Fruit fly (Drosophila melanogaster) whole organism, prepupa: ENCODE results near the gene Irk1.

Experiments
- Blimp-1 ChIP-seq: fragments of 200-800 bp; sonication (Bioruptor generic); optimal IDR thresholded peaks from 3 replicates; lab custom pipeline; 2017; ENCODE audit warnings: missing biosample characterization, missing genetic modification characterization, mild to moderate bottlenecking, moderate library complexity, missing genetic modification reagents
- CG10669 ChIP-seq: fragments of 200-800 bp; sonication (Bioruptor generic); optimal IDR thresholded peaks from 3 replicates; lab custom pipeline; 2018; ENCODE audit warnings: missing biosample characterization, mild to moderate bottlenecking, missing genetic modification characterization, moderate library complexity
- CG11294 ChIP-seq: fragments of 200-800 bp; sonication (Bioruptor generic); IDR thresholded peaks from 2 replicates; pipeline ENCODE4 v1.3.6; 2022; ENCODE audit warnings: missing biosample characterization, missing genetic modification characterization
- CG15336 ChIP-seq: fragments of 200-800 bp; sonication (Bioruptor generic); IDR thresholded peaks from 2 replicates; pipeline ENCODE4 v1.3.6; 2022; ENCODE audit warnings: missing biosample characterization, missing genetic modification characterization
- CG1621 ChIP-seq: fragments of 200-800 bp; sonication (Bioruptor generic); optimal IDR thresholded peaks from 3 replicates; lab custom pipeline; 2018; ENCODE audit warnings: missing biosample characterization, mild to moderate bottlenecking, missing genetic modification characterization
- CG16779 ChIP-seq: fragments of 200-800 bp; sonication (Bioruptor generic); optimal IDR thresholded peaks from 3 replicates; lab custom pipeline; 2017; ENCODE audit warnings: missing biosample characterization, mild to moderate bottlenecking, missing genetic modification characterization
- CG3032 ChIP-seq: fragments of 200-800 bp; optimal IDR thresholded peaks from 2 replicates; lab custom pipeline; 2019; ENCODE audit warnings: missing biosample characterization, mild to moderate bottlenecking, missing genetic modification characterization, moderate library complexity
- CG34406 ChIP-seq: fragments of 200-800 bp; sonication (Bioruptor generic); optimal IDR thresholded peaks from 3 replicates; lab custom pipeline; 2016; ENCODE audit warnings: missing biosample characterization, missing genetic modification characterization
- CG4318 ChIP-seq: fragments of 200-800 bp; sonication (Bioruptor generic); optimal IDR thresholded peaks from 3 replicates; lab custom pipeline; 2017; ENCODE audit warnings: missing biosample characterization, mild to moderate bottlenecking, missing genetic modification characterization
- CG6163 ChIP-seq: fragments of 200-800 bp; sonication (Bioruptor generic); IDR thresholded peaks from 3 replicates; pipeline ENCODE4 v1.3.6; 2022; ENCODE audit warnings: missing biosample characterization, missing genetic modification characterization
- CG6276 ChIP-seq: fragments of 200-800 bp; sonication (Bioruptor generic); optimal IDR thresholded peaks from 2 replicates; lab custom pipeline; 2017; ENCODE audit warnings: missing biosample characterization, mild to moderate bottlenecking, missing genetic modification characterization
- CG6854 ChIP-seq: fragments of 200-800 bp; sonication (Bioruptor generic); optimal IDR thresholded peaks from 2 replicates; lab custom pipeline; 2017; ENCODE audit warnings: missing biosample characterization, mild to moderate bottlenecking, missing genetic modification characterization
- CG8119 ChIP-seq: fragments of 200-800 bp; sonication (Bioruptor generic); IDR thresholded peaks from 3 replicates; pipeline ENCODE4 v1.3.6; 2022; ENCODE audit warnings: missing biosample characterization, missing genetic modification characterization
- CG8319 ChIP-seq: fragments of 200-800 bp; sonication (Bioruptor generic); optimal IDR thresholded peaks from 3 replicates; lab custom pipeline; 2016; ENCODE audit warnings: missing biosample characterization, missing genetic modification characterization
- CG8632 ChIP-seq: fragments of 200-800 bp; sonication (Bioruptor generic); optimal IDR thresholded peaks from 3 replicates; lab custom pipeline; 2016; ENCODE audit warnings: missing biosample characterization, missing genetic modification characterization
- CG9139 ChIP-seq: fragments of 200-800 bp; sonication (Bioruptor generic); optimal IDR thresholded peaks from 3 replicates; lab custom pipeline; 2017; ENCODE audit warnings: missing biosample characterization, mild to moderate bottlenecking, missing genetic modification characterization
- Eip75B ChIP-seq: fragments of 200-800 bp; sonication (Bioruptor generic); optimal IDR thresholded peaks from 3 replicates; lab custom pipeline; 2016; ENCODE audit warnings: missing biosample characterization, missing genetic modification characterization
- Eip78C ChIP-seq: fragments of 200-800 bp; sonication (Bioruptor generic); peaks from one replicate; lab custom pipeline; 2016; ENCODE audit warnings: missing biosample characterization, missing genetic modification characterization
- Eip93F ChIP-seq: fragments of 200-800 bp; sonication (Bioruptor generic); optimal IDR thresholded peaks from 2 replicates; lab custom pipeline; 2016; ENCODE audit warnings: missing biosample characterization, mild to moderate bottlenecking, missing genetic modification characterization
- Ets21C ChIP-seq: fragments of 200-800 bp; sonication (Bioruptor generic); optimal IDR thresholded peaks from 3 replicates; lab custom pipeline; 2016; ENCODE audit warnings: missing biosample characterization, missing genetic modification characterization
- Ets96B ChIP-seq: fragments of 200-800 bp; optimal IDR thresholded peaks from 2 replicates; lab custom pipeline; 2019; ENCODE audit warnings: missing biosample characterization, mild to moderate bottlenecking, missing genetic modification characterization, moderate library complexity
- Gug ChIP-seq: fragments of 200-800 bp; sonication (Bioruptor generic); IDR thresholded peaks from 2 replicates; pipeline ENCODE4 v1.3.6; 2022; ENCODE audit warnings: missing biosample characterization, missing genetic modification characterization
- Hr39 ChIP-seq: fragments of 200-800 bp; sonication (Bioruptor generic); optimal IDR thresholded peaks from 2 replicates; lab custom pipeline; 2016; ENCODE audit warnings: missing biosample characterization, missing genetic modification characterization
- Hr4 ChIP-seq: fragments of 200-800 bp; sonication (Bioruptor generic); optimal IDR thresholded peaks from 3 replicates; lab custom pipeline; 2016; ENCODE audit warnings: missing biosample characterization, missing genetic modification characterization
- Lpt ChIP-seq: fragments of 200-800 bp; sonication (Bioruptor generic); optimal IDR thresholded peaks from 3 replicates; lab custom pipeline; 2016; ENCODE audit warnings: missing biosample characterization, missing genetic modification characterization
- Met ChIP-seq: fragments of 200-800 bp; sonication (Bioruptor generic); optimal IDR thresholded peaks from 3 replicates; lab custom pipeline; 2016; ENCODE audit warnings: missing biosample characterization, missing genetic modification characterization
- OdsH ChIP-seq: fragments of 200-800 bp; sonication (Bioruptor generic); optimal IDR thresholded peaks from 3 replicates; lab custom pipeline; 2016; ENCODE audit warnings: missing biosample characterization, missing genetic modification characterization
- Sox102F ChIP-seq: fragments of 200-800 bp; sonication (Bioruptor generic); optimal IDR thresholded peaks from 2 replicates; lab custom pipeline; 2016; ENCODE audit warnings: missing biosample characterization, mild to moderate bottlenecking, missing genetic modification characterization
- Sox15 ChIP-seq: fragments of 200-800 bp; sonication (Bioruptor generic); optimal IDR thresholded peaks from 3 replicates; lab custom pipeline; 2016; ENCODE audit warnings: missing biosample characterization, missing genetic modification characterization
- acj6 ChIP-seq: fragments of 200-800 bp; sonication (Bioruptor generic); optimal IDR thresholded peaks from 3 replicates; lab custom pipeline; 2016; ENCODE audit warnings: missing biosample characterization, missing genetic modification characterization
- dac ChIP-seq: fragments of 200-800 bp; sonication (Bioruptor generic); optimal IDR thresholded peaks from 2 replicates; lab custom pipeline; 2017; ENCODE audit warnings: missing biosample characterization, mild to moderate bottlenecking, missing genetic modification characterization
- dsx ChIP-seq: fragments of 200-800 bp; optimal IDR thresholded peaks from 3 replicates; lab custom pipeline; 2019; ENCODE audit warnings: missing biosample characterization, mild to moderate bottlenecking, missing genetic modification characterization, moderate library complexity; ENCODE audit not compliant: poor library complexity, severe bottlenecking
- eg ChIP-seq: fragments of 200-800 bp; sonication (Bioruptor generic); IDR thresholded peaks from 3 replicates; pipeline ENCODE4 v1.3.6; 2022; ENCODE audit warnings: missing biosample characterization, missing genetic modification characterization
- esn ChIP-seq: fragments of 200-800 bp; sonication (Bioruptor generic); optimal IDR thresholded peaks from 2 replicates; lab custom pipeline; 2016; ENCODE audit warnings: missing biosample characterization, mild to moderate bottlenecking, missing genetic modification characterization, moderate library complexity
- fd59A ChIP-seq: fragments of 200-800 bp; sonication (Bioruptor generic); optimal IDR thresholded peaks from 2 replicates; lab custom pipeline; 2017; ENCODE audit warnings: missing biosample characterization, mild to moderate bottlenecking, missing genetic modification characterization, missing genetic modification reagents
- fd85E ChIP-seq: fragments of 200-800 bp; sonication (Bioruptor generic); optimal IDR thresholded peaks from 3 replicates; lab custom pipeline; 2016; ENCODE audit warnings: missing biosample characterization, missing genetic modification characterization
- fkh ChIP-seq: fragments of 200-800 bp; sonication (Bioruptor generic); optimal IDR thresholded peaks from 3 replicates; lab custom pipeline; 2017; ENCODE audit warnings: missing biosample characterization, mild to moderate bottlenecking, missing genetic modification characterization, moderate library complexity
- pdm3 ChIP-seq: fragments of 200-800 bp; sonication (Bioruptor generic); optimal IDR thresholded peaks from 3 replicates; lab custom pipeline; 2016; ENCODE audit warnings: missing biosample characterization, missing genetic modification characterization
- salr ChIP-seq, 2 experiments: fragments of 200-800 bp; sonication (Bioruptor generic); optimal IDR thresholded peaks; 3 replicates each; lab custom pipeline; 2016 to 2018; ENCODE audit warnings: missing biosample characterization in 2 of 2, missing genetic modification characterization in 2 of 2, mild to moderate bottlenecking in 1 of 2
- ss ChIP-seq, 2 experiments: fragments of 200-800 bp; sonication (Bioruptor generic); optimal IDR thresholded peaks; 2 replicates in 1 of 2; 3 replicates in 1 of 2; lab custom pipeline; 2017 to 2018; ENCODE audit warnings: mild to moderate bottlenecking in 2 of 2, missing biosample characterization in 2 of 2, missing genetic modification characterization in 2 of 2, moderate library complexity in 1 of 2
- svp ChIP-seq: fragments of 200-800 bp; sonication (Bioruptor generic); peaks from one replicate; lab custom pipeline; 2016; ENCODE audit warnings: missing biosample characterization, missing genetic modification characterization
- topi ChIP-seq: fragments of 200-800 bp; sonication (Bioruptor generic); optimal IDR thresholded peaks from 3 replicates; lab custom pipeline; 2016; ENCODE audit warnings: missing biosample characterization, missing genetic modification characterization
- vri ChIP-seq: fragments of 200-800 bp; sonication (Bioruptor generic); optimal IDR thresholded peaks from 3 replicates; lab custom pipeline; 2016; ENCODE audit warnings: missing biosample characterization, mild to moderate bottlenecking, missing genetic modification characterization

Gene Irk1

DNA sequence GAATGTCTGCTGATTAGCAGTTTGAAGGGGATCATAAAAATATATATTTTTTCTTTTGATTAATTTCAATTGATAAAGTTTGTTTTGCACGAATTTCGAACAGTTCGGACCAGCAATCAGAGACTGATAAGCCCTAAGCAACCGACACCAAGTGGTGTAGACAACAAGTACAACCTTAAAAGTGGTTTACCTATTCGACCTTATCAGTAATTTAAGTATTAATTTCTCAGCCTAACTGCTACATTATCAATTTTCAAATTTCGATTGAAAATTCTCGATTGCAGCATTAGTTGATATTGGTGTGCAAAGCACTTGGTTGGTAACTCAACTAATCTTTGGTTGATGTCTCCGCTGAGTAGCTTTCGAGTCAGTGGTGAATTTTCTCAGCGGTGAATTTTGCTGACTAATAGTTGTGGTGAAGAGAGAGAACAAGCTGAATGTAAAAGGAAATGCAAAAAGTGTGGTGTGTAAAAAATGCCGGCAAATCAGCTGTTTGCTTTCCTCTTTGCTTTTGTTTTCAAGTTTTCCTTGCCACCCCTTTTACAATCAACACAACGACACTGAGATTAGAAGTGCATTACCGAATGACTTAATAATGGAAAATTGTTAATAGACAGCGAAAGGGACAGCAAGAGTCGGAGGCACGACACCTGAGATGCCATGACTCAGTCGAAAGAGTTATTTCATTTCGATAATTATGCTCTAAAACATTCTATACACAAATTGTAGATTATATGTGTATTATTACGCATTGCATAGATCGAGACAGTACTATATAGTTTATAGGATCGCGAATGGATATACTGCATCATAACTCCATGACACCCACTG, 46.7 kb downstream of the Irk1 start (continued):
- TF ChIP-seq vri (peak; percentile 82), CG6854 (peak; percentile 4), Hr4 (GFP tag; lab: Kevin White, UChicago) (peak; percentile 5), CG8632 (no peak), Eip93F (GFP tag; lab: Kevin White, UChicago) (no peak), pdm3 (GFP tag; lab: Kevin White, UChicago) (no peak), CG6276 (GFP tag; lab: Kevin White, UChicago) (no peak), Hr39 (no peak), esn (GFP tag; lab: Kevin White, UChicago) (peak; percentile 26), Eip78C (GFP tag; lab: Kevin White, UChicago) (peak; percentile 50), CG8319 (GFP tag; lab: Kevin White, UChicago) (no peak), dac (GFP tag; lab: Kevin White, UChicago) (no peak), CG3032 (tag; lab: Kevin White, UChicago) (no peak), svp (GFP tag; lab: Kevin White, UChicago) (no peak), CG4318 (no peak), CG15336 (peak; percentile 39; the same call in 1 of the 2 replicates), topi (GFP tag; lab: Kevin White, UChicago) (peak; percentile 27), Sox102F (GFP tag; lab: Kevin White, UChicago) (peak; percentile 29), ss (GFP tag; optimal IDR thresholded peaks at IDR 0.05; lab: Kevin White, UChicago) (peak; percentile 4 to 30), Lpt (no peak), fd85E (GFP tag; lab: Kevin White, UChicago) (no peak), Gug (GFP tag; lab: Robert Waterston, UW) (no peak), fd59A (no peak), CG16779 (peak; percentile 31), CG8119 (GFP tag; lab: Robert Waterston, UW) (peak; percentile 64; the same call in 2 of the 3 replicates), dsx (peak; percentile 21), salr (GFP tag; optimal IDR thresholded peaks at IDR 0.05; lab: Kevin White, UChicago) (no peak), CG1621 (no peak), CG11294 (GFP tag; lab: Robert Waterston, UW) (no peak), Ets21C (GFP tag; lab: Kevin White, UChicago) (no peak)

DNA sequence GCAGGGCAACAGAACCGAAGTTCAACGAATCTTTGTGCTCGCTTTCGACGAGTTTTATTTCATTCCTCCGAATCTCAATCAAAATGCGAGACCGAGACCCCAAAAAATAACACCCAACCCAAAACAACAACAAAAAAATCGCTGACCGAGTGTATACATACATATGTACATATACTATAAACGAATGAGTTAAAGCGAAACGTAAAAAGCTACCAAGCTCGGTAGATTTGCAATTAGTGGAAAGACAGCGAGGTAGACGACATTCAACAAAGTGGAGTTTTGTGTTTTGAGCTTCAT, 47.3 kb downstream of the Irk1 start:
- TF ChIP-seq svp (GFP tag; lab: Kevin White, UChicago) (peak; percentile 75), Eip78C (GFP tag; lab: Kevin White, UChicago) (peak; percentile 32), CG9139 (no peak)

DNA sequence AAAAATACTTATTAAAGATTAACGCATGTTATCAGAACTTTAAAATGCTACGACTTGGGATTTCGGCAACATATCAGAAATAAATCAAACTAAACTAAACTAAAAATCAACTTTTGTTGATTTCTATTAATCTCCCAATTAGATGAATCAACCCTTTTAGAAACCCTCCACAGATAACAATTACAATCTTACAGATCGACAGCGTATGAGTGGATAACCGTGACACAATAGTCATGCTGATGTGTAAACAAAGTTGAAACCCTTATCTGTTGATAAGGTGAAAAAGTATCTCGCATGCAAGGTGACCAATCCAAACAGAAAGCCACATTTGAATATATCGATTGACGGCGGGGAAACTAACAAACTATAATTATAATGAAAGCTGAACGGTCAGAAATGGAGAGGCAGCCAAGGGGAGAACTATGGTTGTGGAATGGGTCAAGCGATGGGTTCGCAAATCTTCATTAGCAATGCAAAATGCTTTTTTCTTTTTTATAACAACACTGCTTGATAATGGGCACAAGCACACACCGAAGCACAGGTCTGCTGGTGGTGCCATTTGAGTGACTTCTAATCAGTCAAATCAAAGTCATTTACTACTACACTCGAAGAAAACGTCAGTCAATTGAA, 49.1 kb downstream of the Irk1 start:
- peak; percentile 40 for TF ChIP-seq vri
- TF ChIP-seq fkh (GFP tag; lab: Kevin White, UChicago) = peak; percentile 9
- TF ChIP-seq eg (GFP tag; lab: Robert Waterston, UW) = 0 out of 3 replicates have a peak, but pooled peaks have one; percentile 41
- no peak for TF ChIP-seq fd85E (GFP tag; lab: Kevin White, UChicago)

DNA sequence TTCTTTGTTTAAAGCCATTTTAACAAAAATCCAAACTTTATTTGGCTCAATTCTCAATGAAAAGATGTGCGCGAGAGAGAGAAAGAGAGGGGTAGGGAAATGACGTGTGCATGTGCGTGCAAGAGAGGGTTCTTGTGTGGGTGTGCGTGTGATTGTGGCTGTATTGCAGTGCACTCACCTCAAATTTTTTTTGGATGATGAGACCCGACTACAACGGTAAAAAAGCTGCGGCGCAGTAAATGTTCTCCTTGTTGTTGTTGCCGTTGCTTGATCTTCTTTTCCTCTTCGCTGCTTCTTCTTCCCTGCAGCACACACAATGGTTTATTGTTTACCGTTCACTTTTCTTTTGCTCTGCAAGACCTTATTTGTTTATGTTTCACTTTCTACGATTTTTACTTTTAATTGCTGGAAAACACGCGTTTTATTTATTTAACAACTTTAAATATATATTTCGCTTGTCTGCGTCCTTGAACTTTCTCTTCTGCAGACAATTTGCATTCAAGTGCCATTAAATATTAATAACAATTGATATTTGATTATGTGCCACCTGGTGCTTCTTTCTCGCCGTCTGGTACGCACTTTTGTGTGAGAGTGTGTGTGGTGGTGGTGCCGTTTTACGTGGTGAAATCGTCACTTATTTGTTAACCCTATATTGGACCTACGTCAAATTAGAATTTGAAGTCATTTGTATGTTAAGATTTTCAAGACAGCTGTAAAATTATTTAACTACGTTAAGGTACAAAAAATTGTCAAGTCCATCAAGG, 52.3 kb downstream of the Irk1 start:
- no peak for TF ChIP-seq acj6 (GFP tag; lab: Kevin White, UChicago)
- no peak for TF ChIP-seq pdm3 (GFP tag; lab: Kevin White, UChicago)
- no peak for TF ChIP-seq CG10669 (GFP tag; lab: Kevin White, UChicago)
- no peak for TF ChIP-seq CG34406 (GFP tag; lab: Kevin White, UChicago)
- no peak for TF ChIP-seq Ets96B (tag; lab: Kevin White, UChicago)
- peak; percentile 89 for TF ChIP-seq Blimp-1
- TF ChIP-seq Eip75B = no peak
- TF ChIP-seq Hr39 = no peak
- peak; percentile 29 for TF ChIP-seq esn (GFP tag; lab: Kevin White, UChicago)
- no peak for TF ChIP-seq CG8319 (GFP tag; lab: Kevin White, UChicago)
- TF ChIP-seq CG16779 = no peak
- peak; percentile 5 for TF ChIP-seq CG6854
- peak; percentile 71 for TF ChIP-seq Eip78C (GFP tag; lab: Kevin White, UChicago)
- TF ChIP-seq OdsH (GFP tag; lab: Kevin White, UChicago) = no peak
- TF ChIP-seq salr (GFP tag; optimal IDR thresholded peaks at IDR 0.05; lab: Kevin White, UChicago) = no peak
- TF ChIP-seq CG8119 (GFP tag; lab: Robert Waterston, UW) = no peak
- TF ChIP-seq fd59A = no peak
- no peak for TF ChIP-seq Sox15 (GFP tag; lab: Kevin White, UChicago)
- peak; percentile 37 for TF ChIP-seq Met (GFP tag; lab: Kevin White, UChicago)
- no peak for TF ChIP-seq CG6163 (GFP tag; lab: Robert Waterston, UW)
